Worm (Caenorhabditis elegans) whole organism, early embryonic: ENCODE measurements around the gene str-61.

Experiments
- B0310.2 ChIP-seq: sonication (generic microtip); optimal IDR thresholded peaks from 2 replicates; lab custom pipeline; 2016; ENCODE audit warnings: mild to moderate bottlenecking, missing genetic modification characterization, missing compliant biosample characterization
- F13C5.2 ChIP-seq: sonication (generic microtip); optimal IDR thresholded peaks from 2 replicates; lab custom pipeline; 2017; ENCODE audit warnings: mild to moderate bottlenecking, missing genetic modification characterization, inconsistent platforms, missing compliant biosample characterization
- aly-1 ChIP-seq: sonication (generic microtip); optimal IDR thresholded peaks from 2 replicates; lab custom pipeline; 2016; ENCODE audit warnings: missing genetic modification characterization, missing compliant biosample characterization
- ama-1 ChIP-seq: fragments of 150-350 bp; optimal IDR thresholded peaks from 2 replicates; lab custom pipeline; 2014
- flt-1 ChIP-seq: fragments of 200-800 bp; sonication (Bioruptor generic); IDR thresholded peaks from 2 replicates; pipeline ENCODE4 v1.3.6; 2022; ENCODE audit warnings: missing genetic modification characterization, missing compliant biosample characterization
- hmbx-1 ChIP-seq: sonication (generic microtip); optimal IDR thresholded peaks from 2 replicates; lab custom pipeline; 2016; ENCODE audit warnings: mild to moderate bottlenecking, missing genetic modification characterization, missing compliant biosample characterization
- sea-1 ChIP-seq: fragments of 200-800 bp; sonication (Bioruptor generic); conservative IDR thresholded peaks from 2 replicates; pipeline ENCODE4 v1.3.6; 2022; ENCODE audit warnings: missing genetic modification characterization, missing compliant biosample characterization
- tbx-11 ChIP-seq: fragments of 200-800 bp; sonication (Bioruptor generic); IDR thresholded peaks from 2 replicates; pipeline ENCODE4 v1.3.6; 2022; ENCODE audit warnings: missing genetic modification characterization, missing compliant biosample characterization
- tbx-37 ChIP-seq: fragments of 200-800 bp; sonication (Bioruptor generic); conservative IDR thresholded peaks from 2 replicates; pipeline ENCODE4 v1.3.6; 2022; ENCODE audit warnings: missing genetic modification reagents, missing genetic modification characterization, missing compliant biosample characterization
- tra-4 ChIP-seq: sonication (generic microtip); optimal IDR thresholded peaks from 2 replicates; lab custom pipeline; 2017; ENCODE audit warnings: missing genetic modification characterization, missing compliant biosample characterization

- TF ChIP-seq ama-1 (lab: Kevin White, UChicago) (no peak), tra-4 (no peak), B0310.2 (tag; lab: Kevin White, UChicago) (no peak), tbx-37 (GFP tag; lab: Robert Waterston, UW) (no peak), aly-1 (tag; lab: Kevin White, UChicago) (no peak), flt-1 (GFP tag; lab: Robert Waterston, UW) (no peak), tbx-11 (GFP tag; lab: Robert Waterston, UW) (no peak), hmbx-1 (tag; lab: Kevin White, UChicago) (no peak), F13C5.2 (tag; lab: Kevin White, UChicago) (no peak), sea-1 (no peak)
These were observed 21.9 kb upstream of the str-61 start for ce11 chrV:16692988-16693387.
